Fruit fly (Drosophila melanogaster): ENCODE results near the gene AP-2mu.

Gene AP-2mu

DNA sequence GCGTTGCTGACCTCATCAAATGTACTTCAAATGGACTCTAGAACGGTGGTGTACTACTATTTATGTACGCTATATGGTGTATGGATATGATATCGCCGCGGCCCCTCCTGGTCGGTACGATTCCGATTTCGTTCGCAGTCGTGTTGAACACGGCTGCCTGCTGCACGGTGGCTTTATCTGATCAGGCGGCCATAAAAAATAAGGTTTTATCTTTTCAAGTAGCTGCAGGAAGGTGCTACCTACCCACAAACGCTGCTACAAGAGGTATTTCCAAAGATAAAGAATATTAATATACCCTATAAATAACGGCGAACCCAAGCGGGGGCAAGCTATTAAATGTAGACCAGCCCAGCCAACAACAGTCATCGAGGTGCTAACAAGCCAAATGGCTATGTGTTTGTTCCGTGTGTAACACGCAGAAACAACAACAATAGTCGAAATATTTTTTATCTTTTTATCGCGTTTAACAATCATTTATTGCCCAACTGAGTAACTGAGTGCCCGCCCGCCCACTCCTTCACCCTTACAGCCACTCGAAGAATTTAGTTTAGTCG, 12.3 kb upstream of the AP-2mu start:
- TF ChIP-seq CG8478 (optimal IDR thresholded peaks at IDR 0.05) (no peak), psq (optimal IDR thresholded peaks at IDR 0.05) (no peak), pan (optimal IDR thresholded peaks at IDR 0.05) (no peak), EcR (GFP tag; optimal IDR thresholded peaks at IDR 0.05) (no peak), Dll (optimal IDR thresholded peaks at IDR 0.05) (no peak), usp (GFP tag; optimal IDR thresholded peaks at IDR 0.05) (no peak)

DNA sequence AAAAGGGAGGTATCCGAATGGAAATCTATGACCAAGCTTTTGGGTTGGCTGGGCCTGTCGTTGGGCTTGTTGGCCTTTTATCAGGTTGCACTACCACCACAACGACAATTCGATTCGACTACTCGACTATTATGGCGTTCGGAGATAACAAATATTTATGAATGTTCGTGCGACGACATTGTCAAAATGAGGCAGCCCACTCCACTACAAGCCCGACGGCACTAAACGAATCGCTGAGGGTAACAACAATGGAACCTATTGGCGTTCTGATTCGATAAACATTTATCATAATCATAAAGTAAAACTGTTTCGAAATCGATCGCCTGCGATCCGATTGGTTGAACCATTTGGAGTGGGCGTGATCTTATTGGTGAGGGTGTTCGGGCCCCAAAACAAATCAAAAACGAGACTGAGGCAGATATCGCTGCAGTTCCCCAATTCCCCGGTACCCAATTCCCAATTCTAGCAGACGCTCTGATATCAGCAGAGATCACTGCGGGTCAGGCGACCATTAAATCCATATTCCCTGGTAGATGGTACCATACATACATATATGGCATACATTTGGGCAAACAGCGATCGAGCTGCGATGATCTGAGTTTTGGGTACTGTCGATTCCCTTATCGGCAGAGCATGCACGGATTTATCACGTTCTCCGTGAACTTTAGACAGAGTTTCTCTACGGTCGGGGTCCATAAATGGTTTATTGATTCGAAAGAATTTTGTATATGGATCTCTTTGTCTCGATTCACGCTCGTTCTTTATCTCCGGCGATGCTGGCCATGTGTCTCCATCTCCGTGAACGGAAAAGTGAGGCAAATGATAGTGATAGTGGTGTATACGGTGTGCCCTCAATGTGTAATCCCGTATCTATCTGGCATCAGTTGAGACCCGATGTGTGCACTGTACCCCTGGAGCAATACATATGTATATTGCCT, 7.6 kb upstream of the AP-2mu start:
- TF ChIP-seq EcR (GFP tag; optimal IDR thresholded peaks at IDR 0.05) (no peak), CG8478 (optimal IDR thresholded peaks at IDR 0.05) (no peak), usp (GFP tag; optimal IDR thresholded peaks at IDR 0.05) (no peak), Dll (optimal IDR thresholded peaks at IDR 0.05) (no peak), pan (optimal IDR thresholded peaks at IDR 0.05) (no peak), psq (optimal IDR thresholded peaks at IDR 0.05) (no peak)

DNA sequence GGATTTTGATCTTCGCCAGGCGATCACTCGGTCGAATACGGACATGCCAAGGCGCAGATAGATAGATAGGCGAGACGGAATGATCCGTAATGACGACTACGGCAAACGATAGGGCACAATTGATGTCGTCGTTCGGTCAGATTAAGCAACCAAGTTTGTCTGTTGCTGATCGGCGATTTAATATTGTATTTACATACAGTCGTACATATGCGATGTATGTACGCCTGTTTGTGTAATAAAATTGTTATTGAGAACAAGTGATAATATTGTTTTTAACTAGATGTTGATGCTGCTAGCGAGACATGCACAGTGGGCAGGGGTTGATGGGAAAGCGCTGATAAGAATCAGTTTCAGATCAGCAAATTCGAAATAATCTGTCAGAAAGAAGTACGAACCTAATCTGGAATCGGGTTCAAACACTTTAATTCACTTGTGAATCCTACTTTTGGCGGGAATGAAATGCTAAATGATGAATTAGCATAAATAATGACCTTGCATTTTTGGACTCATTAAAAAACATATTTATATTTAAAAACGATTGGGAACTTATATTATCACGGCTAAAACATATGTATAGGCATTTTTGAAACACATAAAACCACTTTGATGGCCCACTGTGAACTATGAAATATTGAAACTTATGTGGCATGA, 6.8 kb upstream of the AP-2mu start:
- TF ChIP-seq pan (optimal IDR thresholded peaks at IDR 0.05) = no peak

DNA sequence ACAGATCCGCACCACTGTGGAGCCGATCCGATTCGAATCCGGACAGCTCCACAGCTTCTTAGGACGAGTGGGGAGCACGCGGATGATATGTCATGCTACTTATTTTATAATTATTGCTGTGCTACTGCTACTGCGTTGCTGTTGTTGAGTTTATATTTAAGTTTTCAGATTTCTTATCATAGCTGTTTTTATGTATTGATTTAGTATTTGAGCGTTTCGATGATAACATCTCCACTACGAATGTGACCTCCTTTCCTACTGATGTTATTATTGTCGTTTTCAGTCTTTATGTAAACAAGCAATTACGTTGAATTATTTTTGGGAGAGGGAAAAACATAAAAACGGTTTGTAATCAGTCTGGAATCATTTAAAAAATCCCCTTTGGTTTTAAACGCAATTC, 6.2 kb upstream of the AP-2mu start:
- no peak for TF ChIP-seq EcR (GFP tag; optimal IDR thresholded peaks at IDR 0.05)
- TF ChIP-seq Dll (optimal IDR thresholded peaks at IDR 0.05) = no peak
- no peak for TF ChIP-seq CG8478 (optimal IDR thresholded peaks at IDR 0.05)
- no peak for TF ChIP-seq pan (optimal IDR thresholded peaks at IDR 0.05)
- no peak for TF ChIP-seq psq (optimal IDR thresholded peaks at IDR 0.05)
- TF ChIP-seq usp (GFP tag; optimal IDR thresholded peaks at IDR 0.05) = no peak

DNA sequence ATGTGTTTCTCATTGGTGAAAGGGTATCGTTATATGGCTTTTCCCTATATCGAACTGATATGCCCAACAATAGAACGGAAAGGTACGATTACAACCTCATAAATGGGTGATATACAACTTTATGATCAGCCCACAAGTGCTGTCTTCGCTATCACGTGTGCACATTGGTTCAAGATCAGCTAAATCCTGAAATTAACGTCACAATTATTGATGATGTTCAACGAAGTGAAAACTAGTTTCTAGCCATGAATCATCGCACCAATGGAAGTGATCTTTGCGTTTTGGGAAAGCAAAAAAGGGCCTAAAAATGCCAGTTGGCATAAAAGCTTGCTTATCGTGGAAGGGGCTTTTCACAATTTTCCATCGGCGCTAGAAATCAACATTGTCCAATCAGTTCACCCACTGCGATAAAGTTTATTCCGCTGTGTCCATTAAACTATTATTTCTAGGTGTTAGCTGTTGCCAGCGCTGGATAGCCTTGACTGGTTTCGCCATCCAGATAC, 2.4 kb downstream of the AP-2mu start, which contains the start of gene CG7054:
Gene CG7054, plus strand, starts transcription at position 375 of the 503 bp plus-strand sequence.
- TF ChIP-seq EcR (GFP tag; optimal IDR thresholded peaks at IDR 0.05) (no peak), Dll (optimal IDR thresholded peaks at IDR 0.05) (no peak), psq (optimal IDR thresholded peaks at IDR 0.05) (no peak)

DNA sequence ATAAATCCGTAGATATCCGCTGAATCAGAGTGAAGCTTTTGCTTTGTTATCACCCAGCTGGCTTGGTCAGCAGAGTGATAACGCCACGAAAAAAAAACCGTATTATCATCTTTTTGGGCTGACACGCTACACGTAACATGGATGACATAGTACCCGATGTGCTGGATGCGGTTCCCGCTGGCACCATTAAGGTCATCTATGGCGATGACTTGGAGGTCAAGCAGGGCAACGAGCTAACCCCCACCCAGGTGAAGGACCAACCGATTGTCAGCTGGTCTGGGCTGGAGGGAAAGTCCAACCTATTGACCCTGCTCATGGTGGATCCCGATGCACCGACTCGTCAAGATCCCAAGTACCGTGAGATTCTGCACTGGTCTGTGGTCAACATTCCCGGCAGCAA, 2.9 kb downstream of the AP-2mu start:
- TF ChIP-seq psq (optimal IDR thresholded peaks at IDR 0.05) (no peak), CG8478 (optimal IDR thresholded peaks at IDR 0.05) (no peak), EcR (GFP tag; optimal IDR thresholded peaks at IDR 0.05) (no peak), pan (optimal IDR thresholded peaks at IDR 0.05) (no peak)

DNA sequence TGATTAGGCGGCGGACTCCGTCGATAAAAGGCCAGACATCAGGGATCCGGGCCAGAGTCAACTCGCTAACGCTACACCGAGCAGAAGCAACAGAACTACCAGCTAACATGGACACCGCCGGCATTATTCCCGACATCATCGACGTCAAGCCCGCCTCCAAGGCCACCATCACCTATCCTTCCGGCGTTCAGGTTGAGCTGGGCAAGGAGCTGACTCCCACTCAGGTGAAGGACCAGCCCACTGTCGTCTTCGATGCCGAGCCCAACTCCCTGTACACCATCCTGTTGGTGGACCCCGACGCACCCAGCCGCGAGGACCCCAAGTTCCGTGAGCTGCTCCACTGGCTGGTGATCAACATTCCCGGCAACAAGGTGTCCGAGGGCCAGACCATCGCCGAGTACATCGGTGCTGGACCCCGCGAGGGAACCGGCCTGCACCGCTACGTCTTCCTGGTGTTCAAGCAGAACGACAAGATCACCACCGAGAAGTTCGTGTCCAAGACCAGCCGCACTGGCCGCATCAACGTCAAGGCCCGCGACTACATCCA, 3.8 kb downstream of the AP-2mu start, which contains the start of gene Pebp1:
Gene Pebp1, plus strand, starts transcription at position 51 of the 547 bp plus-strand sequence.
- no peak for TF ChIP-seq pan (optimal IDR thresholded peaks at IDR 0.05)
- TF ChIP-seq CG8478 (optimal IDR thresholded peaks at IDR 0.05) = no peak
- no peak for TF ChIP-seq Dll (optimal IDR thresholded peaks at IDR 0.05)
- no peak for TF ChIP-seq EcR (GFP tag; optimal IDR thresholded peaks at IDR 0.05)
- TF ChIP-seq usp (GFP tag; optimal IDR thresholded peaks at IDR 0.05) = no peak
- TF ChIP-seq psq (optimal IDR thresholded peaks at IDR 0.05) = no peak

DNA sequence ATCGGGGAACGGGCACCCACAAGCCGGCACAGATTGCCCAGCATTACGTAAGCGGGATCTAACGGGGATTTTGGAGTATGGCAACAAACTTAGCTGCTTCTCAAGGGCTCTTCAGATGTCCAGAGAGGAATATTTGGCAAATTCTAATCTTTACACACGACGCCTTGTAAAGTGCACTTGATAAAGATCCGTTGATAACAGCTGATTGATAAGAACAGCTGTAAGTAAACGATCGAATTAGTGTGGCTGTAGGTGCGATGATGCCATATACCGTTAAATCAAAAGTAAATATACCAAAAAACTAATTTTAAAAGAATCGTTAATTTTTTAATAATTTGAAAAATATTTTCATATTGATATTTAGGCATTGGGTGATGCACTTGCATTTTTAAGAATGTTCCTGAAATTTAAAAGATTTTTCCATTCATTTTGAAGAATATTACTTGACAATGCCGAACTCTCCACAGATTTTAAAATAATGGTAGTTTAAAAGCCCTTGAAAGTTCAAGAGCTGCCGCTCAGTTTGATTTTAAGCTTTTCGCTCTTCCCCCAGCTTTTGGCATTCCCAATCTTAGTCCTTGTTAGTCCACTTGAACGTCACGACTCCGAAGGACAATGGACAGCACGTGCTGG, 5.8 kb downstream of the AP-2mu start, which contains the start of the genes CG5377 and Nrx-1:
Gene CG5377, minus strand, starts transcription at position 219 of the 633 bp plus-strand sequence.
Gene Nrx-1, plus strand, starts transcription at position 574 of the 633 bp plus-strand sequence.
- TF ChIP-seq usp (GFP tag; optimal IDR thresholded peaks at IDR 0.05) (no peak), psq (optimal IDR thresholded peaks at IDR 0.05) (no peak), CG8478 (optimal IDR thresholded peaks at IDR 0.05) (no peak), pan (optimal IDR thresholded peaks at IDR 0.05) (no peak), Dll (optimal IDR thresholded peaks at IDR 0.05) (no peak), EcR (GFP tag; optimal IDR thresholded peaks at IDR 0.05) (no peak)

DNA sequence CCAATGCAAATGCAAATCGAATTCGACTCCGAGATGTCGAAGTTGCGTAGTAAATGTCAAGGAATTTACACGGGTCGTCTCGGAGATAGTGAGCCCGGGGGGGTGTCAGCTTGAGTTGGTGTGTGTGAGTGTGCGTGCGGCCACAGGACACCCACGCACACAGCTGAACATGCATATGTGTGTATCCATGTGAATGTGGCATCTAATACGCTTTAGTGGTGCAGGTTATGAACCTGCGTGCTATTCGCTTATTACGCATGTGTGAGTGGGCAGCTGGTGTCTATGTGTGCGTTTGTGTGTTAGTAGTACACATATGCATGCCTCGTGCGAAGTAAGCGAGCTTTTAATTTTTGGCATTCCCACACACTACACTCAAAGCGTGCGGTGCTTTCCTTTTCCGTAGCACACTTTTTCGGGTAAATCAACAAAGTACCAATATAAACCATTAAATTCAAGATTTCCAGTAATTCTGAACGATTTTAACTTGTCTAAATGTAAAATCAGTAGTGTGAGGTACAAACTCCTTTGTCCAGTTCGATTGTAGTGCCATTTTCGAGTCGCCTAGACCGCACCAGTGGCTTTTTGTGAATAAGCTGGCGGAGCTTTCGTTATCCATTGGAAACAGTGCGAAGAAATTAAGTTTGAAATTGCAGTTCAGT, 6.7 kb downstream of the AP-2mu start:
- no peak for TF ChIP-seq pan (optimal IDR thresholded peaks at IDR 0.05)
- no peak for TF ChIP-seq Dll (optimal IDR thresholded peaks at IDR 0.05)
- TF ChIP-seq EcR (GFP tag; optimal IDR thresholded peaks at IDR 0.05) = no peak
- TF ChIP-seq usp (GFP tag; optimal IDR thresholded peaks at IDR 0.05) = no peak
- TF ChIP-seq psq (optimal IDR thresholded peaks at IDR 0.05) = no peak
- no peak for TF ChIP-seq CG8478 (optimal IDR thresholded peaks at IDR 0.05)

DNA sequence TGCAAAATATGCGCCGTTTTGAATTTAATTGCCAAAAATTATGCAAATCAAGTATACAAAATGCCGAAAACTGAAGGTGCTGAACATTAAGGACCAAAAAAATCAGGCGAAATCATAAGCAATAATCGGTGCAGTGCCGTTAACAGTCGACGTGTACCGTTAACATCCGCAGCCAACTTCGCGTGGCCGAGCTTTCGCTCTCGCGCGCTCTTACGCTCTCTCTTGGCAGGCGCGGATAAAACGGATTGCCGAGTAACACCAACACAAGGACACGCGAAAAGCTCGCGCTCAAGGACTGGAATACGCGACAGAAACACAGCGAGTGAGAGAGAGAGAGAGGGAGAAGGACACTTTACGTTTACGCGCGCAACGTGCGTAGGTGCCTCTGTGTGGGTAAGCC, 7.8 kb downstream of the AP-2mu start:
- no peak for TF ChIP-seq EcR (GFP tag; optimal IDR thresholded peaks at IDR 0.05)
- TF ChIP-seq Dll (optimal IDR thresholded peaks at IDR 0.05) = no peak
- TF ChIP-seq CG8478 (optimal IDR thresholded peaks at IDR 0.05) = no peak
- no peak for TF ChIP-seq usp (GFP tag; optimal IDR thresholded peaks at IDR 0.05)
- no peak for TF ChIP-seq pan (optimal IDR thresholded peaks at IDR 0.05)
- no peak for TF ChIP-seq psq (optimal IDR thresholded peaks at IDR 0.05)

DNA sequence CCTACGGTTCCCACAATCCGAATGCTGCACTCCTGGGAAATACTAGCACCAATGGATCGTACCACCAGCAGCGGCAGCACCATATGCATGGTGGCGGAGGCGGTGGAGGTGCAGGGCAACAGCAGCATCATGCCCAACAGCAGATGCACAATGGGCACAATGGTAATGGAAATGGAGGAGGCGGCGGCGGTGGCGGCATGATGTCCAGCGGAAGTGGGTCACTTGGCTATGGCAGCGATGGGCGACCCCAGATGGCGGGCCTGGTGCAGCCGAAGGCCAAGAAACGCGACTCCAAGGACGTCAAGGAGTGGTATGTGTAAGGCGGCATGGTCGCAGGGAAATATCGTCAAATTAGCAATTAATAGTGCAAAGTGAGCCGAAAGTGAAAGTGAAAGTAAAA, 21.3 kb downstream of the AP-2mu start:
- TF ChIP-seq Dll (optimal IDR thresholded peaks at IDR 0.05) (no peak), pan (optimal IDR thresholded peaks at IDR 0.05) (no peak), EcR (GFP tag; optimal IDR thresholded peaks at IDR 0.05) (no peak), psq (optimal IDR thresholded peaks at IDR 0.05) (no peak)

Data from whole organism.